Worm (Caenorhabditis elegans): ENCODE results near the gene D1086.3.

Gene D1086.3

ce11 chrV:14100886-14101285 is 8.3 kb downstream of the D1086.3 start, which contains the start of gene D1086.12:
Gene D1086.12, plus strand, starts transcription at chrV:14101186.
- TF ChIP-seq rnt-1 (tag; optimal IDR thresholded peaks at IDR 0.05) (peak; percentile 25), nhr-12 (tag; optimal IDR thresholded peaks at IDR 0.05) (no peak), lin-14 (GFP tag; optimal IDR thresholded peaks at IDR 0.05) (peak; percentile 48)

- TF ChIP-seq swsn-7 (tag; optimal IDR thresholded peaks at IDR 0.05) = no peak
- TF ChIP-seq zag-1 (tag; optimal IDR thresholded peaks at IDR 0.05) = no peak
- TF ChIP-seq snu-23 (GFP tag; optimal IDR thresholded peaks at IDR 0.05) = no peak
- TF ChIP-seq nhr-237 (tag; optimal IDR thresholded peaks at IDR 0.05) = no peak
- TF ChIP-seq unc-130 (tag; optimal IDR thresholded peaks at IDR 0.05) = no peak
- no peak for TF ChIP-seq lir-3 (tag; optimal IDR thresholded peaks at IDR 0.05; ENCODE audit: poor library complexity)
- TF ChIP-seq lin-35 (GFP tag; optimal IDR thresholded peaks at IDR 0.05) = no peak
- no peak for TF ChIP-seq mdl-1 (tag; optimal IDR thresholded peaks at IDR 0.05)
- no peak for TF ChIP-seq fkh-10 (GFP tag; optimal IDR thresholded peaks at IDR 0.05)
- TF ChIP-seq C04F5.9 (tag; optimal IDR thresholded peaks at IDR 0.05) = no peak
- no peak for TF ChIP-seq ces-1 (GFP tag; optimal IDR thresholded peaks at IDR 0.05)
- TF ChIP-seq pax-3 (tag; optimal IDR thresholded peaks at IDR 0.05) = no peak
- no peak for TF ChIP-seq unc-62 (GFP tag; optimal IDR thresholded peaks at IDR 0.05)
- TF ChIP-seq elt-2 (tag; optimal IDR thresholded peaks at IDR 0.05) = no peak
- no peak for TF ChIP-seq ama-1 (optimal IDR thresholded peaks at IDR 0.05)
- no peak for TF ChIP-seq nhr-11 (tag; optimal IDR thresholded peaks at IDR 0.05)
- no peak for TF ChIP-seq elt-3 (tag; optimal IDR thresholded peaks at IDR 0.05)
- TF ChIP-seq vab-15 (tag; optimal IDR thresholded peaks at IDR 0.05) = no peak
- TF ChIP-seq F16B12.6 (tag; optimal IDR thresholded peaks at IDR 0.05) = no peak
- no peak for TF ChIP-seq lin-13 (GFP tag; optimal IDR thresholded peaks at IDR 0.05)
Measured at ce11 chrV:14103970-14104369, 11.4 kb downstream of the D1086.3 start, which contains the start of gene D1086.9. Gene D1086.9, plus strand, starts transcription at chrV:14104270.

DNA sequence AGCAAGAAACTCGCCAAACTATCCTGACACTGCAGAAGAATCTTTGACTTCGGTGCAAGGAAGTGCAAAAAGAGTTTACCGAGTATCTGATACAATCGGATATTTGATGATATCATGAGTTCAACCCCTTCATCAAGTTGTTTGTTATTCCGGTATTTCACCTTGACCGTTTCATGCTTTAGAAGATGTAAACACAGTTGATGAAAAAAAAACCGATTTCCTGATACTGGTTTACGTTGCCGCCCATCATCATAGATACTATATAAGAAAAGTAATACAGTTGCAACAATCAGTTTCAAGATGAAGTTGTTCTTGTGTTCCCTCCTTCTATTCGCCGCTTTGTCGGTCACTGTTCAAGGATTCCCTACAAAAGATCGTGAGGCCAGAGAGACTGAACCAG is 14.9 kb downstream of the D1086.3 start, which contains the start of gene H39E23.3:
Gene H39E23.3, plus strand, starts transcription at position 301 of the 400 bp plus-strand sequence.
- TF ChIP-seq mef-2 (tag; optimal IDR thresholded peaks at IDR 0.05) (no peak), swsn-7 (tag; optimal IDR thresholded peaks at IDR 0.05) (no peak), dpl-1 (GFP tag; optimal IDR thresholded peaks at IDR 0.05) (no peak), fkh-4 (tag; optimal IDR thresholded peaks at IDR 0.05; ENCODE audit: borderline replicate concordance) (no peak), C16A3.4 (tag; optimal IDR thresholded peaks at IDR 0.05) (no peak), nhr-20 (tag; optimal IDR thresholded peaks at IDR 0.05) (no peak), lin-13 (GFP tag; optimal IDR thresholded peaks at IDR 0.05) (no peak), nhr-12 (tag; optimal IDR thresholded peaks at IDR 0.05) (no peak), sox-4 (tag; optimal IDR thresholded peaks at IDR 0.05) (no peak), pag-3 (tag; optimal IDR thresholded peaks at IDR 0.05; ENCODE audit: borderline replicate concordance, insufficient read depth) (no peak), unc-130 (tag; optimal IDR thresholded peaks at IDR 0.05) (no peak), sptf-1 (tag; optimal IDR thresholded peaks at IDR 0.05) (no peak)

DNA sequence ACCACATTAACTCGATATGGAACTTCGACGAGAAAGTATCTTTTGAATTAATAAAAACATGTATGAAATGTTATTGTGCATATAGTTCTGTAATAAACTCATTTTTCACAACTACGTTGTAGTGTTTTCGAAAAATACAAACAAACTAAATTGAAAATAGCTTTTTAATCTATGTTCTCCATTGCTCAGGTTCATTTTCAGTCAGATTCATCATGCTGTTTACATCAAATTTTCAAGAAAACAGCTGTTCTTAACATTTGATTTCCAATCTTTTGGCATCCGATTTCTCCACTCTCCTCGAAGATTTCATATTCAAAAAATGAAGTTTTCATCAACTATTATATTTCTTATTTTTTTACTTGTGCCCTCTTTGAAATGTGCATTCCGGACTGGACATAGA is 17.4 kb downstream of the D1086.3 start, which contains the start of gene H39E23.2:
Gene H39E23.2, plus strand, starts transcription at position 301 of the 400 bp plus-strand sequence.
- no peak for TF ChIP-seq dpl-1 (GFP tag; optimal IDR thresholded peaks at IDR 0.05)
- no peak for TF ChIP-seq mef-2 (tag; optimal IDR thresholded peaks at IDR 0.05)
- no peak for TF ChIP-seq sptf-1 (tag; optimal IDR thresholded peaks at IDR 0.05)
- TF ChIP-seq fos-1 (tag; optimal IDR thresholded peaks at IDR 0.05) = no peak
- TF ChIP-seq ets-5 (GFP tag; IDR thresholded peaks at IDR 0.05) = no peak
- TF ChIP-seq tlp-1 (tag; optimal IDR thresholded peaks at IDR 0.05) = no peak
- TF ChIP-seq zag-1 (tag; optimal IDR thresholded peaks at IDR 0.05) = no peak
- no peak for TF ChIP-seq snu-23 (GFP tag; optimal IDR thresholded peaks at IDR 0.05)
- TF ChIP-seq fkh-10 (GFP tag; optimal IDR thresholded peaks at IDR 0.05) = no peak
- no peak for TF ChIP-seq elt-3 (tag; optimal IDR thresholded peaks at IDR 0.05)
- TF ChIP-seq ama-1 (optimal IDR thresholded peaks at IDR 0.05) = no peak
- TF ChIP-seq pax-3 (tag; optimal IDR thresholded peaks at IDR 0.05) = no peak

DNA sequence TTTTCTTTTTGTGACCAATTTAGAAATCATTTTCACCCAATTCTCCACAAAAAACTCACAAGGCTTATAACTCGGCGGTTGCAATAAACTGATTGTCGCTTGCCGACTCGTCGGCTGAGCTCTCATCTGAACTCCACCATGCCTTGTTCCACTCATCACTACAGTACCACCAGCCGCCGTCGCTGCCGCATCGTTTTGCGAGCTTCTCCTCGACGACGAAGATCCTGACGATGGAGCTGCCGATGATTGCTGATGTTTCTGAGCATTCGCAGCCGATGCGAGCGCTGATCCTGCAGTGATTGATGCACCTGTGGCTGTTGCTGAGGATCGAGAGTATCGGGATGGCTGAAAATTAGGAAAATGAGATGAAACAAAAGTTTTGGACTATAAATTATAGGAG is 28.1 kb downstream of the D1086.3 start:
- no peak for TF ChIP-seq unc-30 (tag; optimal IDR thresholded peaks at IDR 0.05)
- TF ChIP-seq ceh-88 (GFP tag; IDR thresholded peaks at IDR 0.05) = no peak
